Fruit fly (Drosophila melanogaster): Measurements from ENCODE around the gene CG4962.

CG4962 gene

dm6 chr3L:16257118-16257627 is 38.2 kb downstream of the CG4962 start, which contains the start of gene CG13054:
TSS of gene CG13054 (minus strand) at chr3L:16257191.
- no peak for TF ChIP-seq CTCF (optimal IDR thresholded peaks at IDR 0.05)
- TF ChIP-seq CG8478 (optimal IDR thresholded peaks at IDR 0.05): no peak

- no peak for TF ChIP-seq CG8478 (optimal IDR thresholded peaks at IDR 0.05)
- TF ChIP-seq CTCF (optimal IDR thresholded peaks at IDR 0.05): no peak
Observed at dm6 chr3L:16252255-16252654, 43.1 kb downstream of the CG4962 start, which contains the start of gene CG13055. TSS of gene CG13055 (minus strand) at chr3L:16252355.

Data from S2 (cell line).